Fruit fly (Drosophila melanogaster): ENCODE data around the gene CBP.

The CBP gene

DNA sequence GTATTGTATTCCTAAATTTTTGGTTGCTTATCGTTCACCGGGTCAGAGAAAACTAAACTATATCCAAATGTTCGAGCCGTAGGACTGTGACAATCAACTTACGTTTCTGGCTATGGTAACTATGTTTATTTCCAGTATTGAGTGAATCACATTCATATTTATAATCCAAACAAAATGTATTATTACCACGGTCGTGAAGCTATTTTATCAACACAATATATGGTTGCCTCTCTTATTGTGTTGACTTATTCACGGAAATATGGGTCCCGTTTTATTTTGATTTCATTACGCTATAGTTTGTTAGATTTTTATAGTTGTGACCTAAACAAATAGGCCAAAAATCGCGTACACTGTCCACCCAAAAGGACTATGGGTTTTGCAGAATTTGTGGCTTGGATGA lies 10.3 kb downstream of the CBP start, which contains the start of gene CG15034:
CG15034 (minus strand) TSS at position 101 of the 400 bp plus-strand sequence.
- TF ChIP-seq usp (GFP tag; optimal IDR thresholded peaks at IDR 0.05), result no peak
- TF ChIP-seq CG8478 (optimal IDR thresholded peaks at IDR 0.05), result no peak
- no peak for TF ChIP-seq psq (optimal IDR thresholded peaks at IDR 0.05)

DNA sequence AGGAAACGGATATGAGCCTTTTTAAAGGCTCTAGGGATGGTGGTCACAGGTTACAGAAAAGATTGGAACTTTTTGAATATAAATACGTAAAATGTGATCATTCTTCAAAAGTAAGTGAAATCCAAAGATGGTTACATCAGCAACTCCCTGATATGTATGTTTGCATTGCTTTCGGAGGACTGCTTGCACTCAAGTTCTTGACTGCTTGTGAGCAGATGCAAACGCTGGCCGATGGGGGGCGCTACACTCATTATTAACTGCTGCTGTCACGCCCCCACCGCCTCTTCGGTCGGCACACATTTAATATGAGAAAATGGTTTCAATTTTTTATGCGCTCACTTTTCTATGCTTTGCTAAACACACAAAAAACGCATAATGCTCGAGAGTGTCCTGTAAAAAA lies 12.8 kb downstream of the CBP start:
- TF ChIP-seq Dll (optimal IDR thresholded peaks at IDR 0.05) (no peak), usp (GFP tag; optimal IDR thresholded peaks at IDR 0.05) (no peak), EcR (GFP tag; optimal IDR thresholded peaks at IDR 0.05) (no peak), psq (optimal IDR thresholded peaks at IDR 0.05) (no peak), CG8478 (optimal IDR thresholded peaks at IDR 0.05) (no peak), pan (optimal IDR thresholded peaks at IDR 0.05) (no peak)

DNA sequence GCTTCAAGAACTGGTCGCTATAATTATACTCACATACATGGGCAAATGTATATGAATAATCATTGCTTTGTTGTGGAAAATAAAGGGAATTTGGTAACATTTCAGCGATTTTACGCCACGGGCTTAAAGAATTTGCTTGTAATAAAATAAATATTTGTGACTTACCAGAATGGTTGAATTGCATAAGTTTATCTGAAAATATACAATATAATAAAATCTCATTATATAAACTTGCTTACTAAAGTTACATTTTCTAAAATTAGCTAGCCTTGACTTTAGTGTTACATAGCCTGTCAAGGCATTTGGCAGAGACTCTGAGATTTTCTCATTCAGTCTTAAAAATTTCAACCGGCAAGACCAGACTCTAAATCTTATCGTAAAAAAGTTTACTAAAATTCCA lies 21.3 kb downstream of the CBP start, which contains the start of gene CG1999:
CG1999 (plus strand) TSS at position 301 of the 400 bp plus-strand sequence.
- TF ChIP-seq Dll (optimal IDR thresholded peaks at IDR 0.05), result no peak
- TF ChIP-seq CG8478 (optimal IDR thresholded peaks at IDR 0.05), result no peak
- no peak for TF ChIP-seq pan (optimal IDR thresholded peaks at IDR 0.05)
- no peak for TF ChIP-seq usp (GFP tag; optimal IDR thresholded peaks at IDR 0.05)
- no peak for TF ChIP-seq EcR (GFP tag; optimal IDR thresholded peaks at IDR 0.05)
- no peak for TF ChIP-seq psq (optimal IDR thresholded peaks at IDR 0.05)

DNA sequence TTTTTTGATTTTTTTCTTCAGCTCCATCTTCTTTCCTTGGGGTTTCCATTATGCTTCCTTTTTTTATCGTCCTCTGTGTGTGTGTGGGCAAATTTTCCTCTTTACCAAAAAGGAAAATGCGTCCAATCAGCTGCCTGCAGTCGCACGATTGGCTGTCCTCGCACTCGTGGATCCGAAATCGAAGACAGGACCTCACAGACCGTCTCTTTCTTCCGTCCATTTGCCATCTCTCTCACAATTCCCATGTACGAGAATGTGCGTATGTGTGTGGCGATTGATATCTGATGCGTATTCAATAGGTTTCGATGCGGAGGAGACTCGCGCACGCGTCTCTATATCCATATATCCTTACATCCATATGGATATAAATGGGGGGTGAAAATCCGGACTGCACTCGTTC lies 31.2 kb downstream of the CBP start:
- TF ChIP-seq pan (optimal IDR thresholded peaks at IDR 0.05) (no peak), Dll (optimal IDR thresholded peaks at IDR 0.05) (no peak), CG8478 (optimal IDR thresholded peaks at IDR 0.05) (no peak), usp (GFP tag; optimal IDR thresholded peaks at IDR 0.05) (no peak), EcR (GFP tag; optimal IDR thresholded peaks at IDR 0.05) (no peak), psq (optimal IDR thresholded peaks at IDR 0.05) (no peak)

DNA sequence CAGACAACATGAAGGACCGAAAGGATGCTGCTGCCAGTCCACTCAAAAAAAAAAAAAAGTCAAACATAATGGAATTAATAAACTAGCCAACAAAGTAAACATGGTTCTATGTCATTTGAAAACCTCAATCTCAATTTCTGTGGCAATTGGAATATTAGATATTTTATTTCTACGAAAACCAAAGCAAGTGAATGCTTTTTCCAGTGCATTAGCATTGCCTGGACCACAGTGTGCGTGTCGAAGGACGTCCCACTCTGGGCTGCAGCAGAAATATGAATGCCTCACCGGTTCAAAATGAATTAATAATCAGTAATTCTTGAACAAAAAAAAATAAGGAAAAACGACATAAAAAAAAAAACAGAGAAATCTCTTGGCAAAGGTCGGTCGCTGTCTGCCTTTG lies 35.3 kb downstream of the CBP start:
- no peak for TF ChIP-seq Dll (optimal IDR thresholded peaks at IDR 0.05)
- no peak for TF ChIP-seq EcR (GFP tag; optimal IDR thresholded peaks at IDR 0.05)
- no peak for TF ChIP-seq psq (optimal IDR thresholded peaks at IDR 0.05)
- TF ChIP-seq pan (optimal IDR thresholded peaks at IDR 0.05), result no peak

DNA sequence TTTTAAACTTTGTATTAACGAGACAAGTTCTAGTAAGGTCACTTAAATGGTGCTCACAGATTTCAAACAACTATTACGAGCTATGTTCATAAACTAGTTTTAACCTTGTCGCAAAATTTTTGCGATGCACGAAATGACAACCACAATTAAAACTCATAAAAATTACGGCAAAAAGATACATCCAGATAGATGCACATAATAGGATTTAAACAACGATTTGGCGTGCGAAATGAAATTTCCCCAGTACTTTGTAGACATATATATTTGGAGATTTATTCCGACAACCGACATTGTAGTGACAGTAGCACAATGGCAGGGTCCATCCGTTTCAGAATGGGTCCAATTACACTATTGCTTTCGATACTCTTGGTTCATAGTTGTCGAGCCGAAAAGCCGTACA lies 40.7 kb downstream of the CBP start, which contains the start of gene CheA7a:
CheA7a (plus strand) TSS at position 301 of the 400 bp plus-strand sequence.
- TF ChIP-seq psq (optimal IDR thresholded peaks at IDR 0.05) (no peak), EcR (GFP tag; optimal IDR thresholded peaks at IDR 0.05) (no peak), Dll (optimal IDR thresholded peaks at IDR 0.05) (no peak), pan (optimal IDR thresholded peaks at IDR 0.05) (no peak), usp (GFP tag; optimal IDR thresholded peaks at IDR 0.05) (no peak), CG8478 (optimal IDR thresholded peaks at IDR 0.05) (no peak)

DNA sequence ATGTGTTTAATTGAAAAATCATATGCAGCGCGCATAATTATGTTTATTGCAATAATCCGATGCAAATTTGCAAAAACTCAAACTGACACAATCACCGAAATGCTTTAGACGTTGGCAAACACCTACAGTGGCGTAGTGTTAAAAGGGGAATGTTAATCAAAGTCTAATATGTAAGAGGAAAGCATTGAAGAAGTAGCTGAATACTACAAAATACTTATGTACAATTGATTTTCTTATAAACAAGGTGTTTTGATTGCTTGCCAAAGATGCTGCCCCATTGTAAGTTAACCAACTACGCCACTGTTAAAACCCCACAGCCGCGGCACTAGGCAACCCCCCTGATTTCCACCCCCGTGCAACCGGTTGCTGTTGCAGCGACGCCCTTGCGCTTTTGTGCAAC lies 42.4 kb downstream of the CBP start:
- TF ChIP-seq pan (optimal IDR thresholded peaks at IDR 0.05) (no peak), usp (GFP tag; optimal IDR thresholded peaks at IDR 0.05) (no peak), Dll (optimal IDR thresholded peaks at IDR 0.05) (no peak), EcR (GFP tag; optimal IDR thresholded peaks at IDR 0.05) (no peak), psq (optimal IDR thresholded peaks at IDR 0.05) (no peak), CG8478 (optimal IDR thresholded peaks at IDR 0.05) (no peak)

DNA sequence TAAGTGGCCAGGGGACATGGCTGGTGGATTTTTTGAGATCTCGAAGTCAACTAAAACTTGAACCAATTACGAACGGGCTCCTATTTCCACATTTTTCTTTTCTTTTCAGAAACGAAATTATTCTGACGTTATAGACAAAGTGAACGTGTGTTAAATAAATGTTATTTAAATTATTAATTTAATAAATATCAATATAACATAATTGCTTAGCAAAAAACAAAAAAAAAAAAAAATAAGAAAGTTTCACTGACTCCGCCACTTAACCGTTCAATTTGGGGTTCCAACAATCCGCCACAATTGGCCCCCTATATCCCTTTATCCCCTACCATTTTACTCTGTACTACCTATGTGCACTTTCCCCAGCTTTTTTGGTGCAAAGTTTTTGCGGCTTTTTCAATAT lies 45.7 kb downstream of the CBP start, which contains the start of gene CG42781:
CG42781 (minus strand) TSS at position 101 of the 400 bp plus-strand sequence.
- TF ChIP-seq EcR (GFP tag; optimal IDR thresholded peaks at IDR 0.05) (no peak), psq (optimal IDR thresholded peaks at IDR 0.05) (no peak), CG8478 (optimal IDR thresholded peaks at IDR 0.05) (no peak), usp (GFP tag; optimal IDR thresholded peaks at IDR 0.05) (no peak), Dll (optimal IDR thresholded peaks at IDR 0.05) (no peak), pan (optimal IDR thresholded peaks at IDR 0.05) (no peak)

All from whole organism.